Fruit fly (Drosophila melanogaster): ENCODE measurements around the gene FER.

The FER gene

DNA sequence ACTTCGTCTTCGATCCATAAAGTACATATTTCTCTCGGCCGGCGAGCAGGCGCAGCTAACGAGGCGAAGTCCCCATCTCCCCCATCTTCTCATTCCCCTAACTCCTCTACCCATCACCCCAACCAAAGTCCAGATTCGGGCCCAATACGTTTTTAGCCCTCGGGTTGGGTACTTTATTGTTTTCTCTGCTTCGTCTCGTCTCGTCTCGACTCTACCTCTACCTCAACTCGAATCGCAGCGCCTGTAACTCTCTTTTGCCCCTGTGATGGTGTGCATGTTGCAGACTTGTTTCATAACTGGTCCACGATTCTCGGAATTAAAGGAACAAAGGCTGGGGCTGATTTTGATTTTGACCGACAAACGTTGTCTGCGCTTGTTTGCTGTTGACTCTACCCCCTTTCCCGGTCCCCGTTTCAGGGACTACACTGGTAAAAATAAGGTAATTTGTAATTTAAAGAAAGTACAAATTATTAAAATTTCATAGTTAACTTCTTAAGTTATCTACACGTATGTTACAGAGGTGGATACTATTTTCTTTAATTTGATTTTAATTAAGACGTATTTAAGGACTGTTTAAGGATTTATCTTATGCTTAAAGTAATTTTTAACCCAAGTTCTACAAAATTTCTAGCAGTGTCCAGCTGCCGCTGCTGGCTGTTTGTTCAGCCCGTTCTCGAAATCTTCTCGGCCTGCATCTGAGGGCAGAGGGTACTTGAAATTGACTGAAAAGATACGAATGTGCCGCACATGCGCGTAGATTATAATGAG lies 15.5 kb downstream of the FER start:
- no peak for TF ChIP-seq cic (GFP tag; optimal IDR thresholded peaks at IDR 0.05)
- no peak for TF ChIP-seq CG14711 (tag; optimal IDR thresholded peaks at IDR 0.05)
- TF ChIP-seq ovo (GFP tag; optimal IDR thresholded peaks at IDR 0.05) = no peak
- no peak for TF ChIP-seq bab1 (GFP tag; optimal IDR thresholded peaks at IDR 0.05)

dm6 chr3R:9376789-9377188 lies 17.6 kb downstream of the FER start:
- no peak for TF ChIP-seq bab1 (GFP tag; optimal IDR thresholded peaks at IDR 0.05)
- TF ChIP-seq kay (GFP tag; ENCODE audit: borderline replicate concordance) = no peak
- no peak for TF ChIP-seq toe (GFP tag; optimal IDR thresholded peaks at IDR 0.05)
- no peak for TF ChIP-seq Mnt (GFP tag; optimal IDR thresholded peaks at IDR 0.05)
- no peak for TF ChIP-seq Hr96 (GFP tag; optimal IDR thresholded peaks at IDR 0.05)
- TF ChIP-seq CG11617 (GFP tag; optimal IDR thresholded peaks at IDR 0.05) = no peak
- no peak for TF ChIP-seq Clk (GFP tag; optimal IDR thresholded peaks at IDR 0.05)
- no peak for TF ChIP-seq cnc (optimal IDR thresholded peaks at IDR 0.05)
- TF ChIP-seq ovo (GFP tag; optimal IDR thresholded peaks at IDR 0.05) = no peak
- TF ChIP-seq CG12768 (GFP tag; optimal IDR thresholded peaks at IDR 0.05) = no peak
- no peak for TF ChIP-seq CG1620 (GFP tag; optimal IDR thresholded peaks at IDR 0.05)
- no peak for TF ChIP-seq pad (GFP tag; optimal IDR thresholded peaks at IDR 0.05)
- no peak for TF ChIP-seq Crg-1 (GFP tag; optimal IDR thresholded peaks at IDR 0.05)
- no peak for TF ChIP-seq CG14711 (tag; optimal IDR thresholded peaks at IDR 0.05)
- TF ChIP-seq CG33017 (tag; optimal IDR thresholded peaks at IDR 0.05) = no peak
- TF ChIP-seq CG7101 (tag; optimal IDR thresholded peaks at IDR 0.05) = no peak

- TF ChIP-seq CG11617 (GFP tag; optimal IDR thresholded peaks at IDR 0.05) (peak; percentile 23), Hr96 (GFP tag; optimal IDR thresholded peaks at IDR 0.05) (no peak), CG7045 (GFP tag; optimal IDR thresholded peaks at IDR 0.05) (no peak), Clk (GFP tag; optimal IDR thresholded peaks at IDR 0.05) (no peak), ovo (GFP tag; optimal IDR thresholded peaks at IDR 0.05) (no peak), toe (GFP tag; optimal IDR thresholded peaks at IDR 0.05) (no peak), Mnt (GFP tag; optimal IDR thresholded peaks at IDR 0.05) (no peak), bab1 (GFP tag; optimal IDR thresholded peaks at IDR 0.05) (no peak), CG5204 (GFP tag; optimal IDR thresholded peaks at IDR 0.05) (no peak), CG1620 (GFP tag; optimal IDR thresholded peaks at IDR 0.05) (no peak), Crg-1 (GFP tag; optimal IDR thresholded peaks at IDR 0.05) (no peak), kay (GFP tag; ENCODE audit: borderline replicate concordance) (peak; percentile 79), cnc (optimal IDR thresholded peaks at IDR 0.05) (no peak)
Measured at dm6 chr3R:9370413-9370812, 23.9 kb downstream of the FER start.

DNA sequence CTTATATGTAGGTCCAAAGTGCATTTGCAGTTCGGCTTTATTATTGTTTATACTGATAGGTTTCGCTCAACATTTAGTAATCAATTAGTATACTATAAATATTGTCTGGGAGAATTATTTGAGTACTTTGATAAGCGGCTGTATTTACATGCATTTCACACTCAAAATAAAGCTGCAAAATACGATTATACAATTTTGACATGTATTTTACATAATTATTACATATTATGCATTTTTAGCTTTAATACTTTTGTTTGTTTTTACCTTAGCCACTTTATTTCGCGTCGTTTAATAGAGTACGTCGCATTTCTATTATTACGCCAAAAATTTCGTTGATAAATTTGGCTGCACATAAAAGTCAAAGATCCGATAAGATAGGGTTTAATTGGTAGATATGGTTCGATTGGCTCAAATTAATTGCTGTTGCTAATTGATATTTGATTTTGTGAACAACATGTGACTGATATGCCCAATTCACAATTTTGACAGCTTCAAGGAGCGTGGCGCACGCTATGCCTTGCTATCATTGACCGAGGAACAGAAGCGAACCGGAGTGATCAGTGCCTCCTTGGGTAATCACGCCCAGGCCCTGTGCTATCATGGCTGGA lies 28.3 kb downstream of the FER start:
- TF ChIP-seq Hr96 (GFP tag; optimal IDR thresholded peaks at IDR 0.05) (no peak), kay (GFP tag; ENCODE audit: borderline replicate concordance) (peak; percentile 95)

DNA sequence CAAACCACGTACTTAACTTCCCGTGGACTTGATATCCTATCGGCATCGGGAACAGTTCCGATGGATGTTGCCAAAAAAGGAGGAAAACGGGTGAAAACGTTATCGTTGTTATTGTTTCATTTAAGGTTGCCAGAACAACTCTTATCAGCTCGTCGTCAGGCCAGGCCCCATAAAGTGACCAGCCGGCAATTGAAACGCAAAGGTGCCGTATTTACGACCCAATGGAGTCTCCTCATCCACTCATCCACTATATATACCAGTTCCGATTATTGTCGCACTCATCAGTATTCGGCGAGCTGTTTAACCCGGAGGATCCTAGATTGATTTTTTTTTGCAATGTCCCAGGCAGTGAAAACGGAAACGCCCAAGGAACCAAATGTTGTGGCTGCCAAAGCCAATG lies 29.2 kb downstream of the FER start, which contains the start of gene Srr:
Gene Srr, plus strand, starts transcription at position 278 of the 400 bp plus-strand sequence.
- no peak for TF ChIP-seq Mnt (GFP tag; optimal IDR thresholded peaks at IDR 0.05)
- peak; percentile 6 for TF ChIP-seq tj (GFP tag; optimal IDR thresholded peaks at IDR 0.05)

DNA sequence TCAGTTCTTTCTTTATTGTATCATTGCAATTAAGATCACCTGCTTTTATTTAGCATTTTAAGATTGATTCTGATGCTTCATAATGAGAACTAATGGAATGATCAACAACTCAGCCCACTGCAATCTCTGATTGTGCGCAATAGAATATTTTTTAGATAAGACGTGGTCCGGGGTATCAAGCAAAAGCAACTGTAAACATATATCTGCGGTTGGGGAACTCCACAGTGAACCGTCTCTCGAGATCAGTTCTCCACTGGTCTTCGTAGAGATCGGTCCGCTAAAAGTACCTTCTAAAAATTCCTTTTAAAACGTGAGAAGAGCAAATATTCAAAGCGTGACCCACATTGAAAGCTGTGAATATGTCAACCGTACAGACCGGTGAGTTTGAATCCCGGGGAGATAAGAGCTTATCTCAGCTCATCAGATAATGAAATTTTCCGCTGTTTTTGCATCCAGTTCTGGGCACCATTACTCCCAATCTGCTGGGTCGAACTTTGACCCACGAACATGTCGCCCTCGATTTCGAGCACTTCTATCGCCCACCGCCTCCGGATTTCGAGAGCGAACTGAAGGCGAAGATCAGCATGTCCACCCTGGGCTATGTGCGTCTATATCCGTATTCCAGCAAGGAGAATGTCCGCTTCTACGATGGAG lies 31.2 kb downstream of the FER start, which contains the start of gene CG18473:
Gene CG18473, plus strand, starts transcription at position 240 of the 654 bp plus-strand sequence.
- TF ChIP-seq CG7045 (GFP tag; optimal IDR thresholded peaks at IDR 0.05) = no peak
- TF ChIP-seq pad (GFP tag; optimal IDR thresholded peaks at IDR 0.05) = no peak
- TF ChIP-seq CG11617 (GFP tag; optimal IDR thresholded peaks at IDR 0.05) = no peak
- TF ChIP-seq Mnt (GFP tag; optimal IDR thresholded peaks at IDR 0.05) = no peak
- no peak for TF ChIP-seq Crg-1 (GFP tag; optimal IDR thresholded peaks at IDR 0.05)
- no peak for TF ChIP-seq ovo (GFP tag; optimal IDR thresholded peaks at IDR 0.05)
- peak; percentile 9 for TF ChIP-seq kay (GFP tag; ENCODE audit: borderline replicate concordance)
- TF ChIP-seq cic (GFP tag; optimal IDR thresholded peaks at IDR 0.05) = no peak

- TF ChIP-seq Clk (GFP tag; optimal IDR thresholded peaks at IDR 0.05) (no peak), CG12768 (GFP tag; optimal IDR thresholded peaks at IDR 0.05) (no peak), Crg-1 (GFP tag; optimal IDR thresholded peaks at IDR 0.05) (no peak), CG5204 (GFP tag; optimal IDR thresholded peaks at IDR 0.05) (no peak), CG11617 (GFP tag; optimal IDR thresholded peaks at IDR 0.05) (no peak), CG33017 (tag; optimal IDR thresholded peaks at IDR 0.05) (no peak), Hr96 (GFP tag; optimal IDR thresholded peaks at IDR 0.05) (no peak), bab1 (GFP tag; optimal IDR thresholded peaks at IDR 0.05) (no peak), tj (GFP tag; optimal IDR thresholded peaks at IDR 0.05) (no peak), CG7101 (tag; optimal IDR thresholded peaks at IDR 0.05) (no peak)
Measured at dm6 chr3R:9359393-9359792, 35.0 kb downstream of the FER start.

Data from whole organism, adult.